Worm (Caenorhabditis elegans) whole organism, late embryonic: Measurements from ENCODE around the gene idpb-5.

ENCODE experiments used
- Y22D7AL.16 ChIP-seq: sonication (generic microtip); optimal IDR thresholded peaks from 2 replicates; lab custom pipeline; 2016; ENCODE audit warnings: missing genetic modification characterization, missing compliant biosample characterization
- ahr-1 ChIP-seq: sonication (generic microtip); optimal IDR thresholded peaks from 2 replicates; lab custom pipeline; 2016; ENCODE audit warnings: missing genetic modification characterization, missing compliant biosample characterization
- ceh-14 ChIP-seq: sonication (generic microtip); optimal IDR thresholded peaks from 2 replicates; lab custom pipeline; 2016; ENCODE audit warnings: missing genotype, missing genetic modification characterization, missing compliant biosample characterization
- ceh-6 ChIP-seq: fragments of 200-800 bp; sonication (Bioruptor generic); optimal IDR thresholded peaks from 2 replicates; lab custom pipeline; 2018; ENCODE audit warnings: mild to moderate bottlenecking, missing genetic modification characterization, missing compliant biosample characterization
- hlh-30 ChIP-seq: sonication (generic microtip); optimal IDR thresholded peaks from 2 replicates; lab custom pipeline; 2017; ENCODE audit warnings: antibody characterized with exemption, missing genetic modification characterization, missing compliant biosample characterization; ENCODE audit not compliant: insufficient read depth
- nhr-11 ChIP-seq: fragments of 150-350 bp; optimal IDR thresholded peaks from 2 replicates; lab custom pipeline; 2014; ENCODE audit warnings: missing biosample characterization, missing genetic modification characterization
- odd-2 ChIP-seq: sonication (generic microtip); optimal IDR thresholded peaks from 2 replicates; lab custom pipeline; 2017; ENCODE audit warnings: antibody characterized with exemption, mild to moderate bottlenecking, missing genetic modification characterization, missing compliant biosample characterization
- pag-3 ChIP-seq: sonication (generic microtip); optimal IDR thresholded peaks from 2 replicates; lab custom pipeline; 2016; ENCODE audit warnings: missing compliant biosample characterization, missing genetic modification characterization, borderline replicate concordance
- pax-1 ChIP-seq: fragments of 150-350 bp; optimal IDR thresholded peaks from 2 replicates; lab custom pipeline; 2014; ENCODE audit warnings: missing biosample characterization, missing genetic modification characterization
- sdc-2 ChIP-seq: sonication (generic microtip); optimal IDR thresholded peaks from 2 replicates; lab custom pipeline; 2016; ENCODE audit warnings: missing genotype, missing genetic modification characterization, missing compliant biosample characterization
- unc-42 ChIP-seq: sonication (generic microtip); optimal IDR thresholded peaks from 2 replicates; lab custom pipeline; 2016; ENCODE audit warnings: missing genotype, missing genetic modification characterization, missing compliant biosample characterization
- unc-55 ChIP-seq: sonication (generic microtip); optimal IDR thresholded peaks from 2 replicates; lab custom pipeline; 2017; ENCODE audit warnings: missing biosample characterization, missing genetic modification reagents, missing genetic modification characterization
- unc-86 ChIP-seq: sonication (generic microtip); optimal IDR thresholded peaks from 2 replicates; lab custom pipeline; 2016; ENCODE audit warnings: missing genetic modification characterization, missing compliant biosample characterization

DNA sequence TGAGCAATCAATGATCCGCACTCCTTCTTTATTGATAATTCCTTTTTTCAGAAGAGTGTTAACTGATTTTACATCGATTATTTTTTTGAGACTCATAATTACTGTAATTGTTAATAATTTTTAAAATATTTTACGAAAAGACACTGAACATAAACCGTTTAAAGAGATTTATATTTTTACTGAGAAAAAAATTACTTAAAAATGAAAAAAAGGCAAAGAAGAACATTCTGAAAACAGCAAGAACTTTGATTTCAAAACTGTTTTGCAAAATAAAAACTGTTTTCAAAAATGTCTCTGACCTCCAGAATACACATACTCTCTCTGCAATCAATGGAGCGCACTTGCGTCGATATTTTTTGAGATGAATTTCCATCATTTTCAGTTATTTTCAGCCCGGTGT, 12.4 kb upstream of the idpb-5 start, which contains the start of the genes mpst-1 and D2023.6:
- TF ChIP-seq nhr-11 (tag; lab: Kevin White, UChicago) (no peak), hlh-30 (tag; lab: Kevin White, UChicago) (no peak), odd-2 (tag; lab: Kevin White, UChicago) (no peak), pax-1 (tag; lab: Kevin White, UChicago) (no peak), sdc-2 (tag; lab: Kevin White, UChicago) (no peak), ceh-14 (tag; lab: Kevin White, UChicago) (no peak), unc-86 (tag; lab: Kevin White, UChicago) (no peak), Y22D7AL.16 (tag; lab: Kevin White, UChicago) (no peak), unc-55 (no peak), ahr-1 (tag; lab: Kevin White, UChicago) (no peak), unc-42 (tag; lab: Kevin White, UChicago) (no peak), pag-3 (tag; lab: Kevin White, UChicago) (no peak), ceh-6 (GFP tag; lab: Kevin White, UChicago) (no peak)
